Worm (Caenorhabditis elegans): Measurements from ENCODE around the gene lin-23.

ce11 chrII:6348360-6348759 lies 22.7 kb upstream of the lin-23 start:
- TF ChIP-seq tbx-2 (tag; optimal IDR thresholded peaks at IDR 0.05) (peak; percentile 71), mec-3 (tag; optimal IDR thresholded peaks at IDR 0.05; ENCODE audit: borderline replicate concordance) (no peak), syd-9 (tag; optimal IDR thresholded peaks at IDR 0.05) (no peak), T23F11.4 (GFP tag; optimal IDR thresholded peaks at IDR 0.05) (no peak)

Measured in whole organism, late embryonic.